Worm (Caenorhabditis elegans) whole organism, L3 larva: Measurements from ENCODE around the gene asd-1.

Experiments used
- R02D3.7 ChIP-seq: fragments of 150-350 bp; optimal IDR thresholded peaks from 2 replicates; lab custom pipeline; 2014; ENCODE audit warnings: missing biosample characterization, missing genetic modification characterization
- elt-2 ChIP-seq: sonication (generic microtip); optimal IDR thresholded peaks from 2 replicates; lab custom pipeline; 2016; ENCODE audit warnings: missing genetic modification reagents, mild to moderate bottlenecking, missing genetic modification characterization, missing compliant biosample characterization
- lin-15B ChIP-seq: fragments of 150-350 bp; optimal IDR thresholded peaks from 2 replicates; lab custom pipeline; 2014; ENCODE audit warnings: missing biosample characterization, missing genetic modification characterization
- lin-39 ChIP-seq: fragments of 150-350 bp; optimal IDR thresholded peaks from 2 replicates; lab custom pipeline; 2018; ENCODE audit warnings: missing biosample characterization, missing genetic modification reagents, missing genetic modification characterization
- nhr-12 ChIP-seq: fragments of 150-350 bp; optimal IDR thresholded peaks from 2 replicates; lab custom pipeline; 2014; ENCODE audit warnings: missing biosample characterization, missing genetic modification characterization
- nhr-28 ChIP-seq: fragments of 150-350 bp; optimal IDR thresholded peaks from 2 replicates; lab custom pipeline; 2014; ENCODE audit warnings: missing biosample characterization, missing genetic modification characterization

DNA sequence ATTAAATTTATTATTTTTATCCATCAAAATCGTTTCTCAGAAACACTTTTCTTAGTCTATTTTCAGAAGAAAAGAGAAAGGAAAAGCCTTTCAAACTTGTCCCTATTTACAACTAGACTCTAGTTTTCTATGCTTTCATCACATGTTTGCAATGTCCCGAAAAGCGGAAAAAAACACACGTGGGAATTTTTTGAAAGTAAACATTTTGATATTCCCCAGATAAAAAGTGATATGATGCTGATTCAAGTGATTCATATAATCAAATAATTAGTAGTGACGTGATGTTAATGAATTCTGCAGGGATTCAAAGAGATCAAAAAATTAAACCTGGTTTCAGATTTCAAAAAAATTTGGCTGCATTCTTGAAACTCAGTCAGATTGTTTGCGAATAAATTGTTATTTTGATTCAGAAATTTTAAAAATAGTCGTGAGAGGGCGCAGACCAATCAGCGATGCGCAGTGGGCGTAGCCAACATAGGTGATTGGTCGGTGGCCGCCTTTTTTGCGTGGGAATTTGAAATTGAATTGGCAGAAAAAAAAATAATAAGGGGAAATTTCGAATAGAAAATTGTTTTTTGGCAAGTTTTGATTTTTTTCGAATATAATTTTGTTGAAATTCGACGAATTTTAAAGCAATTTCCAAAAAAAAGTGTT lies 37.7 kb downstream of the asd-1 start:
- no peak for TF ChIP-seq lin-39 (tag; lab: Kevin White, UChicago)
- TF ChIP-seq R02D3.7 (tag; lab: Kevin White, UChicago), result no peak
- TF ChIP-seq lin-15B (tag; lab: Kevin White, UChicago), result no peak
- TF ChIP-seq nhr-12, result no peak
- TF ChIP-seq elt-2 (tag; lab: Kevin White, UChicago), result no peak
- no peak for TF ChIP-seq nhr-28
